Worm (Caenorhabditis elegans) whole organism, young adult: ENCODE results near the gene elks-1.

Source experiments
- B0019.2 ChIP-seq: fragments of 200-800 bp; sonication (Bioruptor generic); conservative IDR thresholded peaks from 2 replicates; pipeline ENCODE4 v1.3.6; 2022; ENCODE audit warnings: missing genetic modification reagents, missing genetic modification characterization, missing compliant biosample characterization
- B0336.3 ChIP-seq: fragments of 200-800 bp; sonication (Bioruptor generic); IDR thresholded peaks from 2 replicates; pipeline ENCODE4 v1.3.6; 2022; ENCODE audit warnings: missing genetic modification characterization, missing compliant biosample characterization
- F22D6.2 ChIP-seq: sonication (generic microtip); optimal IDR thresholded peaks from 2 replicates; lab custom pipeline; 2016; ENCODE audit warnings: mild to moderate bottlenecking, missing genetic modification characterization, missing compliant biosample characterization
- F23B12.7 ChIP-seq: sonication (generic microtip); optimal IDR thresholded peaks from 2 replicates; lab custom pipeline; 2017; ENCODE audit warnings: missing genetic modification characterization, mild to moderate bottlenecking, missing compliant biosample characterization, antibody characterized with exemption, moderate library complexity; ENCODE audit not compliant: insufficient read depth
- F33H1.4 ChIP-seq: fragments of 200-800 bp; sonication (Bioruptor generic); IDR thresholded peaks from 2 replicates; pipeline ENCODE4 v1.3.6; 2022; ENCODE audit warnings: missing genetic modification reagents, missing genetic modification characterization, missing compliant biosample characterization
- F37B4.10 ChIP-seq: fragments of 200-800 bp; sonication (Bioruptor generic); IDR thresholded peaks from 2 replicates; pipeline ENCODE4 v1.3.6; 2022; ENCODE audit warnings: missing genetic modification characterization, missing compliant biosample characterization
- F57A8.1 ChIP-seq: fragments of 200-800 bp; sonication (Bioruptor generic); optimal IDR thresholded peaks from 2 replicates; lab custom pipeline; 2018; ENCODE audit warnings: mild to moderate bottlenecking, missing genetic modification characterization, moderate library complexity, missing compliant biosample characterization
- F57C9.4 ChIP-seq: sonication (generic microtip); optimal IDR thresholded peaks from 2 replicates; lab custom pipeline; 2017; ENCODE audit warnings: mild to moderate bottlenecking, missing genetic modification characterization, missing compliant biosample characterization
- K12H6.12 ChIP-seq: fragments of 200-800 bp; sonication (Bioruptor generic); optimal IDR thresholded peaks from 2 replicates; lab custom pipeline; 2018; ENCODE audit warnings: mild to moderate bottlenecking, missing genetic modification characterization, missing compliant biosample characterization
- T07F8.4 ChIP-seq: sonication (generic microtip); optimal IDR thresholded peaks from 2 replicates; lab custom pipeline; 2016; ENCODE audit warnings: mild to moderate bottlenecking, missing genetic modification characterization, moderate library complexity, missing compliant biosample characterization
- T26A5.8 ChIP-seq: sonication (generic microtip); optimal IDR thresholded peaks from 2 replicates; lab custom pipeline; 2016; ENCODE audit warnings: missing genetic modification characterization, missing compliant biosample characterization
- Y53G8AR.9 ChIP-seq: fragments of 200-800 bp; sonication (Bioruptor generic); conservative IDR thresholded peaks from 2 replicates; pipeline ENCODE4 v1.3.6; 2022; ENCODE audit warnings: missing genetic modification reagents, missing genetic modification characterization, missing compliant biosample characterization
- Y56A3A.18 ChIP-seq: fragments of 200-800 bp; sonication (Bioruptor generic); IDR thresholded peaks from 2 replicates; pipeline ENCODE4 v1.3.6; 2022; ENCODE audit warnings: missing genetic modification reagents, missing genetic modification characterization, missing compliant biosample characterization
- aptf-2 ChIP-seq: fragments of 200-800 bp; sonication (Bioruptor generic); conservative IDR thresholded peaks from 2 replicates; pipeline ENCODE4 v1.3.6; 2022; ENCODE audit warnings: missing genetic modification reagents, missing genetic modification characterization, missing compliant biosample characterization
- atf-7 ChIP-seq: sonication (generic microtip); optimal IDR thresholded peaks from 2 replicates; lab custom pipeline; 2017; ENCODE audit warnings: mild to moderate bottlenecking, missing genetic modification characterization, missing compliant biosample characterization
- attf-5 ChIP-seq: fragments of 200-800 bp; sonication (Bioruptor generic); optimal IDR thresholded peaks from 2 replicates; lab custom pipeline; 2018; ENCODE audit warnings: mild to moderate bottlenecking, missing genetic modification characterization, missing compliant biosample characterization
- ccch-3 ChIP-seq: fragments of 200-800 bp; sonication (Bioruptor generic); optimal IDR thresholded peaks from 2 replicates; lab custom pipeline; 2018; ENCODE audit warnings: mild to moderate bottlenecking, missing genetic modification characterization, missing compliant biosample characterization
- cebp-1 ChIP-seq, 2 experiments: fragments of 200-800 bp in 1 of 2; sonication (Bioruptor generic) in 1 of 2; sonication (generic microtip) in 1 of 2; IDR thresholded peaks in 1 of 2; optimal IDR thresholded peaks in 1 of 2; 2 replicates each; pipeline versions ENCODE4 v1.3.6 to Lab custom; 2017 to 2022; ENCODE audit warnings: missing compliant biosample characterization in 2 of 2, missing genetic modification characterization in 2 of 2, mild to moderate bottlenecking in 1 of 2, missing genetic modification reagents in 1 of 2, moderate library complexity in 1 of 2
- cebp-2 ChIP-seq: fragments of 200-800 bp; sonication (Bioruptor generic); IDR thresholded peaks from 2 replicates; pipeline ENCODE4 v1.3.6; 2022; ENCODE audit warnings: missing genetic modification characterization, missing compliant biosample characterization
- ceh-100 ChIP-seq: fragments of 200-800 bp; sonication (Bioruptor generic); IDR thresholded peaks from 2 replicates; pipeline ENCODE4 v1.3.6; 2022; ENCODE audit warnings: missing genetic modification reagents, missing genetic modification characterization, missing compliant biosample characterization
- ceh-58 ChIP-seq: fragments of 200-800 bp; sonication (Bioruptor generic); IDR thresholded peaks from 2 replicates; pipeline ENCODE4 v1.3.6; 2022; ENCODE audit warnings: missing genetic modification characterization, missing compliant biosample characterization
- dpff-1 ChIP-seq: sonication (generic microtip); optimal IDR thresholded peaks from 2 replicates; lab custom pipeline; 2017; ENCODE audit warnings: mild to moderate bottlenecking, missing genetic modification characterization, missing compliant biosample characterization
- dpl-1 ChIP-seq: fragments of 150-350 bp; optimal IDR thresholded peaks from 2 replicates; lab custom pipeline; 2014; ENCODE audit warnings: missing biosample characterization, missing genetic modification reagents, missing genetic modification characterization
- egrh-3 ChIP-seq: fragments of 200-800 bp; sonication (Bioruptor generic); IDR thresholded peaks from 2 replicates; pipeline ENCODE4 v1.3.6; 2022; ENCODE audit warnings: missing genetic modification reagents, missing genetic modification characterization, missing compliant biosample characterization
- ekl-4 ChIP-seq: fragments of 200-800 bp; sonication (Bioruptor generic); IDR thresholded peaks from 2 replicates; pipeline ENCODE4 v1.3.6; 2022; ENCODE audit warnings: missing genetic modification reagents, missing genetic modification characterization, missing compliant biosample characterization
- gei-17 ChIP-seq: fragments of 200-800 bp; sonication (Bioruptor generic); optimal IDR thresholded peaks from 2 replicates; lab custom pipeline; 2018; ENCODE audit warnings: mild to moderate bottlenecking, missing genetic modification characterization, missing compliant biosample characterization
- hlh-12 ChIP-seq: sonication (generic microtip); optimal IDR thresholded peaks from 2 replicates; lab custom pipeline; 2016; ENCODE audit warnings: missing genetic modification characterization, missing compliant biosample characterization
- hsf-1 ChIP-seq: fragments of 200-800 bp; sonication (Bioruptor generic); IDR thresholded peaks from 2 replicates; pipeline ENCODE4 v1.3.6; 2022; ENCODE audit warnings: missing genetic modification reagents, missing genetic modification characterization, missing compliant biosample characterization
- lin-26 ChIP-seq: fragments of 200-800 bp; sonication (Bioruptor generic); IDR thresholded peaks from 2 replicates; pipeline ENCODE4 v1.3.6; 2022; ENCODE audit warnings: missing genetic modification reagents, missing genetic modification characterization, missing compliant biosample characterization
- lin-35 ChIP-seq, 3 experiments: fragments of 150-350 bp in 2 of 3; sonication (generic microtip) in 1 of 3; optimal IDR thresholded peaks; 2 replicates each; lab custom pipeline; 2014 to 2018; ENCODE audit warnings: missing biosample characterization in 3 of 3, missing genetic modification characterization in 3 of 3, missing genetic modification reagents in 3 of 3
- lin-40 ChIP-seq: sonication (generic microtip); optimal IDR thresholded peaks from 2 replicates; lab custom pipeline; 2016; ENCODE audit warnings: missing genetic modification characterization, mild to moderate bottlenecking, missing compliant biosample characterization, missing genotype, missing genetic modification reagents
- lin-54 ChIP-seq: fragments of 200-800 bp; sonication (Bioruptor generic); optimal IDR thresholded peaks from 2 replicates; lab custom pipeline; 2018; ENCODE audit warnings: mild to moderate bottlenecking, missing genetic modification characterization, missing compliant biosample characterization
- madf-10 ChIP-seq: sonication (generic microtip); optimal IDR thresholded peaks from 2 replicates; lab custom pipeline; 2016; ENCODE audit warnings: mild to moderate bottlenecking, missing genetic modification characterization, missing compliant biosample characterization
- madf-3 ChIP-seq: fragments of 200-800 bp; sonication (Bioruptor generic); IDR thresholded peaks from 2 replicates; pipeline ENCODE4 v1.3.6; 2022; ENCODE audit warnings: missing genetic modification reagents, missing genetic modification characterization, missing compliant biosample characterization
- madf-6 ChIP-seq: fragments of 200-800 bp; sonication (Bioruptor generic); IDR thresholded peaks from 2 replicates; pipeline ENCODE4 v1.3.6; 2022; ENCODE audit warnings: missing genetic modification reagents, missing genetic modification characterization, missing compliant biosample characterization
- madf-8 ChIP-seq: fragments of 200-800 bp; sonication (Bioruptor generic); conservative IDR thresholded peaks from 2 replicates; pipeline ENCODE4 v1.3.6; 2022; ENCODE audit warnings: missing genetic modification reagents, missing genetic modification characterization, missing compliant biosample characterization
- mel-28 ChIP-seq: sonication (generic microtip); optimal IDR thresholded peaks from 2 replicates; lab custom pipeline; 2016; ENCODE audit warnings: borderline replicate concordance, mild to moderate bottlenecking, missing genetic modification characterization, missing compliant biosample characterization
- nhr-90 ChIP-seq: sonication (generic microtip); optimal IDR thresholded peaks from 2 replicates; lab custom pipeline; 2016; ENCODE audit warnings: missing genotype, mild to moderate bottlenecking, missing genetic modification characterization, missing compliant biosample characterization
- pbrm-1 ChIP-seq: fragments of 200-800 bp; sonication (Bioruptor generic); IDR thresholded peaks from 2 replicates; pipeline ENCODE4 v1.3.6; 2022; ENCODE audit warnings: missing genetic modification reagents, missing genetic modification characterization, missing compliant biosample characterization
- snpc-4 ChIP-seq, 5 experiments: fragments of 150-350 bp in 1 of 5; sonication (generic microtip) in 4 of 5; optimal IDR thresholded peaks; 2 replicates each; lab custom pipeline; 2014 to 2018; ENCODE audit warnings: missing genetic modification characterization in 5 of 5, missing biosample characterization in 3 of 5, antibody characterized with exemption in 2 of 5, mild to moderate bottlenecking in 2 of 5, missing compliant biosample characterization in 2 of 5, missing genotype in 2 of 5, moderate library complexity in 2 of 5, missing genetic modification reagents in 1 of 5
- tbp1 ChIP-seq: fragments of 200-800 bp; sonication (Bioruptor generic); optimal IDR thresholded peaks from 2 replicates; lab custom pipeline; 2018; ENCODE audit warnings: mild to moderate bottlenecking, missing genetic modification characterization, missing compliant biosample characterization
- tlf-1 ChIP-seq: fragments of 200-800 bp; sonication (Bioruptor generic); optimal IDR thresholded peaks from 2 replicates; lab custom pipeline; 2018; ENCODE audit warnings: mild to moderate bottlenecking, missing genetic modification characterization, missing compliant biosample characterization
- zim-3 ChIP-seq: sonication (generic microtip); optimal IDR thresholded peaks from 2 replicates; lab custom pipeline; 2017; ENCODE audit warnings: mild to moderate bottlenecking, missing genetic modification characterization, moderate library complexity, missing compliant biosample characterization
- ztf-18 ChIP-seq: sonication (generic microtip); optimal IDR thresholded peaks from 2 replicates; lab custom pipeline; 2016; ENCODE audit warnings: missing genotype, mild to moderate bottlenecking, missing genetic modification characterization, missing compliant biosample characterization
- ztf-22 ChIP-seq: fragments of 200-800 bp; sonication (Bioruptor generic); optimal IDR thresholded peaks from 2 replicates; lab custom pipeline; 2018; ENCODE audit warnings: mild to moderate bottlenecking, missing genetic modification characterization, moderate library complexity, missing compliant biosample characterization
- ztf-26 ChIP-seq: sonication (generic microtip); optimal IDR thresholded peaks from 2 replicates; lab custom pipeline; 2017; ENCODE audit warnings: missing genetic modification characterization, missing compliant biosample characterization
- ztf-3 ChIP-seq: fragments of 200-800 bp; sonication (Bioruptor generic); optimal IDR thresholded peaks from 2 replicates; lab custom pipeline; 2018; ENCODE audit warnings: mild to moderate bottlenecking, missing genetic modification characterization, missing compliant biosample characterization

Gene elks-1

DNA sequence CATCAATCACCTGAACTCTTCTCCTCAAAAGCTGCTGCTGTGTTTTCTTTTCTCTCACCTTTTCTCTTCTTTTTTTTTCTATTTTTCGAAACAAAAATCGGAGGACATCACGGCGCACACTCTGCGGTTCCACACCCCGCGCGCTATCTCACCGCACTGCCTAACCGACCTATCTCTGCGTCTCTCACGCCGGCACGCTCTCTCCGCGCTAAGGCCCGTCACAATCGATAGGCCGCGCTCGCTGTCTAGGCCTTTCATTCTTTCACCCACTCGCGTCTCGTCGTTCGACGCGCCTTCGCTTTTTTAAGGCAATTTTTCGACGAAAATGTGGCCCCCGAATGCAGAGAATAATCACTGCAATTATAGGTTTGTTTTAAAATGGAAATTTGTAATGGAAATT, 38.6 kb downstream of the elks-1 start, which contains the start of gene zip-11:
Gene zip-11, plus strand, starts transcription at position 34 of the 400 bp plus-strand sequence.
- TF ChIP-seq mel-28 (no peak), F33H1.4 (0 out of 2 replicates have a peak, but pooled peaks have one; percentile 13), ztf-18 (tag; lab: Kevin White, UChicago) (peak; percentile 14), cebp-2 (no peak), lin-35 (GFP tag; optimal IDR thresholded peaks at IDR 0.05; lab: Kevin White, UChicago) (peak in 1 of 3 experiments; percentile 54), B0019.2 (GFP tag; lab: Robert Waterston, UW) (no peak), B0336.3 (GFP tag; lab: Robert Waterston, UW) (peak; percentile 58; the same call in 1 of the 2 replicates), gei-17 (peak; percentile 28), T07F8.4 (tag; lab: Kevin White, UChicago) (no peak), madf-6 (peak; percentile 11; the same call in 1 of the 2 replicates), lin-40 (tag; lab: Kevin White, UChicago) (peak; percentile 62), tbp1 (no peak), ztf-3 (GFP tag; lab: Kevin White, UChicago) (no peak), ztf-26 (tag; lab: Kevin White, UChicago) (peak; percentile 80), ztf-22 (GFP tag; lab: Kevin White, UChicago) (peak; percentile 13), madf-10 (peak; percentile 62), Y53G8AR.9 (GFP tag; lab: Robert Waterston, UW) (peak; percentile 50; the same call in 1 of the 2 replicates), T26A5.8 (tag; lab: Kevin White, UChicago) (no peak), aptf-2 (GFP tag; lab: Robert Waterston, UW) (no peak), atf-7 (tag; lab: Kevin White, UChicago) (peak; percentile 16), ceh-100 (0 out of 2 replicates have a peak, but pooled peaks have one; percentile 19), ekl-4 (GFP tag; lab: Robert Waterston, UW) (0 out of 2 replicates have a peak, but pooled peaks have one; percentile 30), K12H6.12 (tag; lab: Kevin White, UChicago) (peak; percentile 52), zim-3 (tag; lab: Kevin White, UChicago) (no peak), hlh-12 (tag; lab: Kevin White, UChicago) (no peak), ccch-3 (GFP tag; lab: Kevin White, UChicago) (no peak), dpl-1 (GFP tag; lab: Kevin White, UChicago) (no peak), lin-26 (0 out of 2 replicates have a peak, but pooled peaks have one; percentile 37), lin-54 (peak; percentile 51), attf-5 (peak; percentile 66), cebp-1 (GFP tag; IDR thresholded peaks at IDR 0.05; lab: Robert Waterston, UW) (no peak), cebp-1 (tag; optimal IDR thresholded peaks at IDR 0.05; lab: Kevin White, UChicago) (peak; percentile 77), egrh-3 (peak; percentile 71; the same call in 1 of the 2 replicates), dpff-1 (tag; lab: Kevin White, UChicago) (no peak), madf-8 (GFP tag; lab: Robert Waterston, UW) (no peak), Y56A3A.18 (GFP tag; lab: Robert Waterston, UW) (peak; percentile 69; the same call in 1 of the 2 replicates), pbrm-1 (GFP tag; lab: Robert Waterston, UW) (0 out of 2 replicates have a peak, but pooled peaks have one; percentile 36), nhr-90 (tag; lab: Kevin White, UChicago) (peak; percentile 75), F23B12.7 (peak; percentile 29), F57A8.1 (GFP tag; lab: Kevin White, UChicago) (no peak), tlf-1 (GFP tag; lab: Kevin White, UChicago) (peak; percentile 14), F57C9.4 (tag; lab: Kevin White, UChicago) (peak; percentile 100), hsf-1 (GFP tag; lab: Robert Waterston, UW) (no peak), F37B4.10 (GFP tag; lab: Robert Waterston, UW) (0 out of 2 replicates have a peak, but pooled peaks have one; percentile 24), madf-3 (GFP tag; lab: Robert Waterston, UW) (0 out of 2 replicates have a peak, but pooled peaks have one; percentile 54), F22D6.2 (tag; lab: Kevin White, UChicago) (no peak), ceh-58 (GFP tag; lab: Robert Waterston, UW) (no peak), snpc-4 (GFP tag; optimal IDR thresholded peaks at IDR 0.05; lab: Kevin White, UChicago) (no peak), snpc-4 (tag; optimal IDR thresholded peaks at IDR 0.05; lab: Kevin White, UChicago) (peak in 1 of 4 experiments; percentile 18)
